Fruit fly (Drosophila melanogaster): ENCODE data around the gene CG13071.

dm6 chr3L:16214533-16215207, 47.9 kb upstream of the CG13071 start:
- TF ChIP-seq CG8478 (optimal IDR thresholded peaks at IDR 0.05): no peak
- TF ChIP-seq CTCF (optimal IDR thresholded peaks at IDR 0.05): no peak

Data from S2 (cell line).